Worm (Caenorhabditis elegans): ENCODE data around the gene fut-5.

DNA sequence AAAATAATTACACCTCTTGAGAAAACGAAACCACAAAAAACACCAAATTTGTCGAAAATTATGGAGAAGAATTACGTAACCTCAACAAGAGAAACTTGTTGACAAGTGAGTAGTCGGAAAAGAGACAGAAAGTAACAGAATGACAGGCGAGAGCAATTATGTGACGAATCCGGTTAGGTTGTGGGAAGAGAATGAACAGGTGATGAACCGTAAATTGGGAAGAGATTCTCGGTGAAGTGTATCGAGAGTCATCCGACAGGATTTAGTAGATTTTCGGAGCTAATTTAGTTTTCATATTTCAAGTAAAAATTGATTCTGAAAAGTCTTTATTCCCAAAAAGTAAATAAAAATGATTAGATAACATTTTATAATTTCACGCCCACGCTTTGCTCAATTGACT lies 13.9 kb upstream of the fut-5 start, which contains the start of gene T05A7.7:
- TF ChIP-seq klf-2 (GFP tag; conservative IDR thresholded peaks at IDR 0.05) (no peak), ztf-29 (GFP tag; IDR thresholded peaks at IDR 0.05) (no peak), cog-1 (tag; optimal IDR thresholded peaks at IDR 0.05) (no peak), tab-1 (GFP tag; IDR thresholded peaks at IDR 0.05) (no peak), flt-1 (GFP tag; IDR thresholded peaks at IDR 0.05) (no peak), ztf-23 (GFP tag; IDR thresholded peaks at IDR 0.05) (no peak), med-1 (GFP tag; optimal IDR thresholded peaks at IDR 0.05; ENCODE audit: insufficient read depth) (no peak)
